Fruit fly (Drosophila melanogaster) whole organism, embryonic: Measurements from ENCODE around the gene Syx8.

Experiments used
- Abd-B ChIP-seq: fragments of 200-800 bp; sonication (Bioruptor generic); optimal IDR thresholded peaks from 2 replicates; lab custom pipeline; 2018; ENCODE audit warnings: missing biosample characterization, mild to moderate bottlenecking, missing genetic modification characterization, moderate library complexity
- B-H1 ChIP-seq: fragments of 200-800 bp; sonication (Bioruptor generic); IDR thresholded peaks from 3 replicates; pipeline ENCODE4 v1.3.6; 2022; ENCODE audit warnings: missing biosample characterization, missing genetic modification characterization
- B-H2 ChIP-seq: fragments of 200-800 bp; sonication (Bioruptor generic); optimal IDR thresholded peaks from 2 replicates; lab custom pipeline; 2018; ENCODE audit warnings: missing biosample characterization, mild to moderate bottlenecking, missing genetic modification characterization
- Bdp1 ChIP-seq: fragments of 200-800 bp; sonication (Bioruptor generic); optimal IDR thresholded peaks from 3 replicates; lab custom pipeline; 2016; ENCODE audit warnings: missing biosample characterization, missing genetic modification characterization
- C15 ChIP-seq: fragments of 200-800 bp; sonication (Bioruptor generic); IDR thresholded peaks from 3 replicates; pipeline ENCODE4 v1.3.6; 2022; ENCODE audit warnings: missing biosample characterization, missing genetic modification characterization
- CG10274 ChIP-seq: fragments of 200-800 bp; sonication (Bioruptor generic); optimal IDR thresholded peaks from 3 replicates; lab custom pipeline; 2017; ENCODE audit warnings: missing biosample characterization, mild to moderate bottlenecking, missing genetic modification characterization
- CG10959 ChIP-seq: fragments of 200-800 bp; sonication (Bioruptor generic); IDR thresholded peaks from 2 replicates; pipeline ENCODE4 v1.3.6; 2022; ENCODE audit warnings: missing biosample characterization, missing genetic modification characterization
- CG12155 ChIP-seq: fragments of 200-800 bp; sonication (Bioruptor generic); optimal IDR thresholded peaks from 3 replicates; lab custom pipeline; 2016; ENCODE audit warnings: missing biosample characterization, missing genetic modification characterization
- CG12219 ChIP-seq: fragments of 200-800 bp; sonication (Bioruptor generic); optimal IDR thresholded peaks from 3 replicates; lab custom pipeline; 2018; ENCODE audit warnings: missing biosample characterization, mild to moderate bottlenecking, missing genetic modification characterization
- CG13775 ChIP-seq: fragments of 200-800 bp; sonication (Bioruptor generic); optimal IDR thresholded peaks from 3 replicates; lab custom pipeline; 2017; ENCODE audit warnings: missing biosample characterization, mild to moderate bottlenecking, missing genetic modification characterization
- CG13894 ChIP-seq: fragments of 200-800 bp; sonication (Bioruptor generic); optimal IDR thresholded peaks from 3 replicates; lab custom pipeline; 2018; ENCODE audit warnings: missing biosample characterization, mild to moderate bottlenecking, missing genetic modification characterization, moderate library complexity
- CG17612 ChIP-seq: fragments of 200-800 bp; sonication (Bioruptor generic); IDR thresholded peaks from 2 replicates; pipeline ENCODE4 v1.3.6; 2022; ENCODE audit warnings: missing biosample characterization, missing genetic modification characterization
- CG17802 ChIP-seq: fragments of 200-800 bp; sonication (Bioruptor generic); optimal IDR thresholded peaks from 2 replicates; lab custom pipeline; 2018; ENCODE audit warnings: missing biosample characterization, mild to moderate bottlenecking, missing genetic modification characterization, moderate library complexity
- CG1832 ChIP-seq: fragments of 200-800 bp; sonication (Bioruptor generic); optimal IDR thresholded peaks from 2 replicates; lab custom pipeline; 2017; ENCODE audit warnings: missing biosample characterization, mild to moderate bottlenecking, missing genetic modification characterization, inconsistent platforms
- CG2199 ChIP-seq: fragments of 200-800 bp; sonication (Bioruptor generic); IDR thresholded peaks from 3 replicates; pipeline ENCODE4 v1.3.6; 2022; ENCODE audit warnings: missing biosample characterization, missing genetic modification characterization
- CG31388 ChIP-seq: fragments of 200-800 bp; sonication (Bioruptor generic); optimal IDR thresholded peaks from 2 replicates; lab custom pipeline; 2016; ENCODE audit warnings: missing biosample characterization, missing genetic modification characterization
- CG32767 ChIP-seq: fragments of 200-800 bp; sonication (Bioruptor generic); IDR thresholded peaks from 2 replicates; pipeline ENCODE4 v1.3.6; 2022; ENCODE audit warnings: missing biosample characterization, missing genetic modification characterization
- CG33213 ChIP-seq: fragments of 200-800 bp; sonication (Bioruptor generic); optimal IDR thresholded peaks from 3 replicates; lab custom pipeline; 2016; ENCODE audit warnings: missing biosample characterization, missing genetic modification characterization
- CG4730 ChIP-seq: fragments of 200-800 bp; sonication (Bioruptor generic); IDR thresholded peaks from 2 replicates; pipeline ENCODE4 v1.3.6; 2022; ENCODE audit warnings: missing biosample characterization, missing genetic modification characterization
- CG4854 ChIP-seq: fragments of 200-800 bp; sonication (Bioruptor generic); optimal IDR thresholded peaks from 2 replicates; lab custom pipeline; 2016; ENCODE audit warnings: missing biosample characterization, missing genetic modification characterization, inconsistent platforms
- CG8765 ChIP-seq: fragments of 200-800 bp; sonication (Bioruptor generic); IDR thresholded peaks from 2 replicates; pipeline ENCODE4 v1.3.6; 2022; ENCODE audit warnings: missing biosample characterization, missing genetic modification characterization
- Dad ChIP-seq: fragments of 200-800 bp; sonication (Bioruptor generic); optimal IDR thresholded peaks from 3 replicates; lab custom pipeline; 2016; ENCODE audit warnings: missing biosample characterization, missing genetic modification characterization
- E2f1 ChIP-seq: fragments of 200-800 bp; sonication (Bioruptor generic); IDR thresholded peaks from 2 replicates; pipeline ENCODE4 v1.3.6; 2022; ENCODE audit warnings: missing biosample characterization, missing genetic modification characterization
- ERR ChIP-seq: fragments of 200-800 bp; sonication (Bioruptor generic); optimal IDR thresholded peaks from 2 replicates; lab custom pipeline; 2016; ENCODE audit warnings: missing biosample characterization, missing genetic modification characterization
- Fer1 ChIP-seq: fragments of 200-800 bp; sonication (Bioruptor generic); optimal IDR thresholded peaks from 2 replicates; lab custom pipeline; 2017; ENCODE audit warnings: missing biosample characterization, mild to moderate bottlenecking, missing genetic modification characterization
- Gsc ChIP-seq: fragments of 200-800 bp; sonication (Bioruptor generic); IDR thresholded peaks from 2 replicates; pipeline ENCODE4 v1.3.6; 2022; ENCODE audit warnings: missing biosample characterization, missing genetic modification characterization
- MBD-R2 ChIP-seq: fragments of 200-800 bp; sonication (Bioruptor generic); IDR thresholded peaks from 2 replicates; pipeline ENCODE4 v1.3.6; 2022; ENCODE audit warnings: missing biosample characterization, missing genetic modification characterization
- Usf ChIP-seq: fragments of 200-800 bp; sonication (Bioruptor generic); optimal IDR thresholded peaks from 2 replicates; lab custom pipeline; 2017; ENCODE audit warnings: missing genotype, missing biosample characterization, missing genetic modification characterization
- al ChIP-seq: fragments of 200-800 bp; sonication (Bioruptor generic); IDR thresholded peaks from 2 replicates; pipeline ENCODE4 v1.3.6; 2022; ENCODE audit warnings: missing biosample characterization, missing genetic modification characterization
- caup ChIP-seq: fragments of 200-800 bp; sonication (Bioruptor generic); optimal IDR thresholded peaks from 3 replicates; lab custom pipeline; 2017; ENCODE audit warnings: missing biosample characterization, mild to moderate bottlenecking, missing genetic modification characterization, moderate library complexity; ENCODE audit not compliant: severe bottlenecking
- chm ChIP-seq: fragments of 200-800 bp; sonication (Bioruptor generic); IDR thresholded peaks from 2 replicates; pipeline ENCODE4 v1.3.6; 2022; ENCODE audit warnings: missing biosample characterization, missing genetic modification characterization
- ci ChIP-seq: fragments of 200-800 bp; sonication (Bioruptor generic); IDR thresholded peaks from 3 replicates; pipeline ENCODE4 v1.3.6; 2022; ENCODE audit warnings: missing biosample characterization, missing genetic modification characterization
- cwo ChIP-seq: fragments of 200-800 bp; sonication (Bioruptor generic); optimal IDR thresholded peaks from 3 replicates; lab custom pipeline; 2017; ENCODE audit warnings: missing biosample characterization, missing genetic modification characterization, mild to moderate bottlenecking, moderate library complexity, missing genetic modification reagents
- dysf ChIP-seq: fragments of 200-800 bp; sonication (Bioruptor generic); IDR thresholded peaks from 3 replicates; pipeline ENCODE4 v1.3.6; 2022; ENCODE audit warnings: missing biosample characterization, missing genetic modification characterization
- ems ChIP-seq: fragments of 200-800 bp; sonication (Bioruptor generic); optimal IDR thresholded peaks from 3 replicates; lab custom pipeline; 2016; ENCODE audit warnings: missing biosample characterization, missing genetic modification characterization
- fd102C ChIP-seq: fragments of 200-800 bp; sonication (Bioruptor generic); optimal IDR thresholded peaks from 2 replicates; lab custom pipeline; 2018; ENCODE audit warnings: missing biosample characterization, mild to moderate bottlenecking, missing genetic modification characterization, moderate library complexity
- fd3F ChIP-seq: fragments of 200-800 bp; sonication (Bioruptor generic); optimal IDR thresholded peaks from 2 replicates; lab custom pipeline; 2018; ENCODE audit warnings: missing biosample characterization, mild to moderate bottlenecking, missing genetic modification characterization, moderate library complexity
- gce ChIP-seq: fragments of 200-800 bp; sonication (Bioruptor generic); IDR thresholded peaks from 3 replicates; pipeline ENCODE4 v1.3.6; 2022; ENCODE audit warnings: missing biosample characterization, missing genetic modification characterization
- gcm2 ChIP-seq: fragments of 200-800 bp; sonication (Bioruptor generic); optimal IDR thresholded peaks from 2 replicates; lab custom pipeline; 2016; ENCODE audit warnings: missing biosample characterization, missing genetic modification characterization
- ind ChIP-seq: fragments of 200-800 bp; sonication (Bioruptor generic); optimal IDR thresholded peaks from 3 replicates; lab custom pipeline; 2016; ENCODE audit warnings: missing biosample characterization, missing genetic modification characterization
- insv ChIP-seq, 2 experiments: fragments of 200-800 bp; sonication (Bioruptor generic); optimal IDR thresholded peaks; 3 replicates each; lab custom pipeline; 2016 to 2018; ENCODE audit warnings: missing biosample characterization in 2 of 2, missing genetic modification characterization in 2 of 2
- mld ChIP-seq: fragments of 200-800 bp; sonication (Bioruptor generic); IDR thresholded peaks from 3 replicates; pipeline ENCODE4 v1.3.6; 2022; ENCODE audit warnings: missing biosample characterization, missing genetic modification characterization; ENCODE audit not compliant: partially characterized antibody
- pan ChIP-seq, 4 experiments: fragments of >200 bp in 3 of 4; fragments of 200-800 bp in 1 of 4; sonication (Bioruptor generic) in 1 of 4; optimal IDR thresholded peaks in 3 of 4; IDR thresholded peaks in 1 of 4; 2 replicates each; pipeline versions ENCODE4 v1.3.6 to Lab custom; 2017 to 2022; ENCODE audit warnings: missing biosample characterization in 2 of 4, missing genetic modification characterization in 2 of 4, mixed read lengths in 1 of 4
- sens ChIP-seq: fragments of 200-800 bp; sonication (Bioruptor generic); peaks from one replicate; lab custom pipeline; 2016; ENCODE audit warnings: missing biosample characterization, missing genetic modification characterization
- slou ChIP-seq: fragments of 200-800 bp; sonication (Bioruptor generic); optimal IDR thresholded peaks from 3 replicates; lab custom pipeline; 2016; ENCODE audit warnings: missing biosample characterization, missing genetic modification characterization
- so ChIP-seq: fragments of 200-800 bp; sonication (Bioruptor generic); IDR thresholded peaks from 3 replicates; pipeline ENCODE4 v1.3.6; 2022; ENCODE audit warnings: missing biosample characterization, missing genetic modification characterization
- ssp ChIP-seq: fragments of 200-800 bp; sonication (Bioruptor generic); IDR thresholded peaks from 2 replicates; pipeline ENCODE4 v1.3.6; 2022; ENCODE audit warnings: missing biosample characterization, missing genetic modification characterization
- stc ChIP-seq: fragments of 200-800 bp; sonication (Bioruptor generic); IDR thresholded peaks from 2 replicates; pipeline ENCODE4 v1.3.6; 2022; ENCODE audit warnings: missing biosample characterization, missing genetic modification characterization
- stwl ChIP-seq: fragments of 200-800 bp; sonication (Bioruptor generic); optimal IDR thresholded peaks from 3 replicates; lab custom pipeline; 2018; ENCODE audit warnings: missing biosample characterization, mild to moderate bottlenecking, missing genetic modification characterization, moderate library complexity
- tna ChIP-seq: fragments of 200-800 bp; sonication (Bioruptor generic); IDR thresholded peaks from 2 replicates; pipeline ENCODE4 v1.3.6; 2022; ENCODE audit warnings: missing biosample characterization, missing genetic modification characterization; ENCODE audit not compliant: partially characterized antibody
- trh ChIP-seq: fragments of 200-800 bp; sonication (Bioruptor generic); optimal IDR thresholded peaks from 2 replicates; lab custom pipeline; 2016; ENCODE audit warnings: missing biosample characterization, missing genetic modification characterization

The Syx8 gene

DNA sequence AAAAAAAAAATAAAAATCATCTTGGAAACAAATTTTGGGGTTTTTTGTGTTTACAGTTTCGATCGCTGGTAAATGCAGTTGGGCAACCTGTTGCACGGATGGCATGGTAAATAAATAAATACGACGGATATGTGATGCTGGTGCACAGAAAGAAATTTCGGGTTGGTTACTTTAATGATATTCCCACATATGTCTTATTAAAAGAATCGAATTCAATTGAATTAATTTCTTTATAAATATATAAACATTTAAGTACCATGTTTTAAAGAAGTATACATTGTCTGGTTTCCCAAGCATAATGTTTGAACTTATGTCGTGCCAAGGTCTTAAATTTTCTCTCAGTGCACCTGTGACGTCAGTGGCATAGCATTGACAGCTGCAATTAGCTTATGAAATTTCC, 19.4 kb downstream of the Syx8 start (continued):
- TF ChIP-seq CG17612 (no peak), slou (GFP tag; lab: Kevin White, UChicago) (no peak), Bdp1 (no peak), CG10274 (GFP tag; lab: Kevin White, UChicago) (no peak), ssp (GFP tag; lab: Robert Waterston, UW) (0 out of 2 replicates have a peak, but pooled peaks have one; percentile 30), CG17802 (tag; lab: Kevin White, UChicago) (no peak), ems (GFP tag; lab: Kevin White, UChicago) (no peak), ci (GFP tag; lab: Robert Waterston, UW) (peak; percentile 85), CG8765 (GFP tag; lab: Robert Waterston, UW) (no peak), C15 (GFP tag; lab: Robert Waterston, UW) (no peak), E2f1 (GFP tag; lab: Robert Waterston, UW) (peak; percentile 50), insv (GFP tag; optimal IDR thresholded peaks at IDR 0.05; lab: Kevin White, UChicago) (no peak), stwl (tag; lab: Kevin White, UChicago) (no peak), gcm2 (GFP tag; lab: Kevin White, UChicago) (no peak), MBD-R2 (GFP tag; lab: Robert Waterston, UW) (no peak), al (GFP tag; lab: Robert Waterston, UW) (no peak), Gsc (GFP tag; lab: Robert Waterston, UW) (no peak), B-H2 (GFP tag; lab: Kevin White, UChicago) (no peak), CG10959 (GFP tag; lab: Robert Waterston, UW) (no peak), Fer1 (GFP tag; lab: Kevin White, UChicago) (peak; percentile 38), CG31388 (no peak), CG1832 (GFP tag; lab: Kevin White, UChicago) (no peak), Usf (GFP tag; lab: Kevin White, UChicago) (no peak), CG4730 (GFP tag; lab: Robert Waterston, UW) (0 out of 2 replicates have a peak, but pooled peaks have one; percentile 40), fd3F (GFP tag; lab: Kevin White, UChicago) (no peak), CG12155 (GFP tag; lab: Kevin White, UChicago) (no peak), Abd-B (peak; percentile 57), ERR (no peak), dysf (peak; percentile 57; the same call in 2 of the 3 replicates), pan (optimal IDR thresholded peaks at IDR 0.05; lab: Kevin White, UChicago) (no peak), pan (GFP tag; optimal IDR thresholded peaks at IDR 0.05 in 1 of 2, IDR thresholded peaks at IDR 0.05 in 1 of 2) (peak in 1 of 2 experiments; percentile 67), B-H1 (GFP tag; lab: Robert Waterston, UW) (peak; percentile 12; the same call in 1 of the 3 replicates), CG12219 (GFP tag; lab: Kevin White, UChicago) (peak; percentile 65), gce (GFP tag; lab: Robert Waterston, UW) (peak; percentile 50; the same call in 1 of the 3 replicates), trh (GFP tag; lab: Kevin White, UChicago) (no peak), Dad (GFP tag; lab: Kevin White, UChicago) (no peak), CG13894 (tag; lab: Kevin White, UChicago) (no peak), sens (peak; percentile 65), CG13775 (GFP tag; lab: Kevin White, UChicago) (peak; percentile 18), cwo (peak; percentile 29), CG33213 (GFP tag; lab: Kevin White, UChicago) (no peak), fd102C (GFP tag; lab: Kevin White, UChicago) (no peak), CG32767 (0 out of 2 replicates have a peak, but pooled peaks have one; percentile 8), chm (GFP tag; lab: Robert Waterston, UW) (0 out of 2 replicates have a peak, but pooled peaks have one; percentile 20), so (GFP tag; lab: Robert Waterston, UW) (no peak), stc (GFP tag; lab: Robert Waterston, UW) (peak; percentile 56), CG4854 (GFP tag; lab: Kevin White, UChicago) (no peak), tna (GFP tag; lab: Robert Waterston, UW) (no peak), ind (GFP tag; lab: Kevin White, UChicago) (peak; percentile 27), mld (GFP tag; lab: Robert Waterston, UW) (no peak), caup (GFP tag; lab: Kevin White, UChicago) (no peak), CG2199 (GFP tag; lab: Robert Waterston, UW) (no peak)
